Worm (Caenorhabditis elegans): ENCODE results near the gene glb-1.

- TF ChIP-seq flt-1 (GFP tag; IDR thresholded peaks at IDR 0.05) (no peak), ref-1 (GFP tag; conservative IDR thresholded peaks at IDR 0.05) (no peak), med-1 (GFP tag; optimal IDR thresholded peaks at IDR 0.05; ENCODE audit: insufficient read depth) (no peak), klf-2 (GFP tag; conservative IDR thresholded peaks at IDR 0.05) (no peak), ztf-29 (GFP tag; IDR thresholded peaks at IDR 0.05) (no peak), T22C8.4 (GFP tag; IDR thresholded peaks at IDR 0.05) (no peak), tab-1 (GFP tag; IDR thresholded peaks at IDR 0.05) (no peak), ztf-23 (GFP tag; IDR thresholded peaks at IDR 0.05) (no peak), cog-1 (tag; optimal IDR thresholded peaks at IDR 0.05) (no peak)
Observed at ce11 chrIII:8926512-8926911, 3.4 kb upstream of the glb-1 start.

Data from whole organism, midembryonic.